Fruit fly (Drosophila melanogaster) whole organism, wandering third instar larva: ENCODE results near the gene fy.

ENCODE experiments used
- Abd-B ChIP-seq: fragments of >200 bp; optimal IDR thresholded peaks from 2 replicates; lab custom pipeline; 2017; ENCODE audit warnings: missing biosample characterization, missing genetic modification characterization
- CG32264 ChIP-seq: fragments of 200-800 bp; sonication (Bioruptor generic); optimal IDR thresholded peaks from 2 replicates; lab custom pipeline; 2016; ENCODE audit warnings: missing biosample characterization, missing genetic modification characterization
- CG9705 ChIP-seq: fragments of 200-800 bp; sonication (Bioruptor generic); optimal IDR thresholded peaks from 2 replicates; lab custom pipeline; 2018; ENCODE audit warnings: missing biosample characterization, mild to moderate bottlenecking, missing genetic modification characterization
- CrebA ChIP-seq: fragments of 200-800 bp; sonication (Bioruptor generic); optimal IDR thresholded peaks from 2 replicates; lab custom pipeline; 2016; ENCODE audit warnings: missing biosample characterization, mild to moderate bottlenecking, missing genetic modification characterization, borderline replicate concordance
- Dfd ChIP-seq: fragments of >200 bp; optimal IDR thresholded peaks from 2 replicates; lab custom pipeline; 2017; ENCODE audit warnings: missing biosample characterization, missing genetic modification characterization
- Dif ChIP-seq: fragments of 200-275, 200-300 bp; sonication (Bioruptor generic); optimal IDR thresholded peaks from 2 replicates; lab custom pipeline; 2018; ENCODE audit warnings: missing biosample characterization, missing genetic modification characterization; ENCODE audit not compliant: partially characterized antibody
- GATAd ChIP-seq: sonication (Bioruptor generic); optimal IDR thresholded peaks from 2 replicates; lab custom pipeline; 2016; ENCODE audit warnings: missing biosample characterization, missing genetic modification characterization
- HLH106 ChIP-seq: fragments of 200-800 bp; optimal IDR thresholded peaks from 3 replicates; lab custom pipeline; 2019; ENCODE audit warnings: missing biosample characterization, mild to moderate bottlenecking, missing genetic modification characterization, moderate library complexity
- Hnf4 ChIP-seq: fragments of 200-800 bp; sonication (Bioruptor generic); optimal IDR thresholded peaks from 2 replicates; lab custom pipeline; 2016; ENCODE audit warnings: missing biosample characterization, mild to moderate bottlenecking, missing genetic modification characterization
- Hr78 ChIP-seq: fragments of >200 bp; optimal IDR thresholded peaks from 2 replicates; lab custom pipeline; 2017; ENCODE audit warnings: missing biosample characterization, missing genetic modification characterization
- Hr83 ChIP-seq: fragments of 200-300 bp; sonication (Bioruptor generic); optimal IDR thresholded peaks from 2 replicates; lab custom pipeline; 2016; ENCODE audit warnings: missing biosample characterization, mild to moderate bottlenecking, missing genetic modification characterization, moderate library complexity; ENCODE audit not compliant: poor library complexity, severe bottlenecking
- Jra ChIP-seq: sonication (Bioruptor generic); optimal IDR thresholded peaks from 2 replicates; lab custom pipeline; 2016; ENCODE audit warnings: missing biosample characterization, missing genetic modification characterization
- Mio ChIP-seq: sonication (Bioruptor generic); optimal IDR thresholded peaks from 2 replicates; lab custom pipeline; 2016; ENCODE audit warnings: missing biosample characterization, missing genetic modification characterization
- Myc ChIP-seq: fragments of >200 bp; optimal IDR thresholded peaks from 2 replicates; lab custom pipeline; 2017
- N ChIP-seq: fragments of >200 bp; optimal IDR thresholded peaks from 2 replicates; lab custom pipeline; 2018; ENCODE audit warnings: missing biosample characterization, missing external identifiers, missing genetic modification characterization
- OdsH ChIP-seq: fragments of 200-800 bp; sonication (Bioruptor generic); optimal IDR thresholded peaks from 2 replicates; lab custom pipeline; 2016; ENCODE audit warnings: missing biosample characterization, mild to moderate bottlenecking, missing genetic modification characterization
- Rel ChIP-seq, 2 experiments: fragments of 200-800 bp; sonication (Bioruptor generic) in 1 of 2; optimal IDR thresholded peaks; 2 replicates in 1 of 2; 3 replicates in 1 of 2; lab custom pipeline; 2016 to 2019; ENCODE audit warnings: mild to moderate bottlenecking in 2 of 2, missing biosample characterization in 2 of 2, missing genetic modification characterization in 2 of 2, moderate library complexity in 1 of 2
- Sp1 ChIP-seq: fragments of 200-800 bp; sonication (Bioruptor generic); optimal IDR thresholded peaks from 3 replicates; lab custom pipeline; 2019; ENCODE audit warnings: missing biosample characterization, mild to moderate bottlenecking, missing genetic modification characterization, moderate library complexity
- Vsx2 ChIP-seq: fragments of 200-300, 225-300 bp; sonication (Bioruptor generic); optimal IDR thresholded peaks from 2 replicates; lab custom pipeline; 2018; ENCODE audit warnings: missing biosample characterization, missing genetic modification characterization; ENCODE audit not compliant: partially characterized antibody
- br ChIP-seq: fragments of 200-800 bp; sonication (Bioruptor generic); optimal IDR thresholded peaks from 2 replicates; lab custom pipeline; 2016; ENCODE audit warnings: missing biosample characterization, missing genetic modification characterization
- brk ChIP-seq: fragments of 200-800 bp; sonication (Bioruptor generic); optimal IDR thresholded peaks from 2 replicates; lab custom pipeline; 2016; ENCODE audit warnings: missing biosample characterization, mild to moderate bottlenecking, missing genetic modification characterization
- dl ChIP-seq, 2 experiments: fragments of 175-275, 200-275 bp in 1 of 2; fragments of 200-275 bp in 1 of 2; sonication (Bioruptor generic); optimal IDR thresholded peaks; lab custom pipeline; 2018; ENCODE audit warnings: mild to moderate bottlenecking in 2 of 2, missing biosample characterization in 2 of 2, missing genetic modification characterization in 2 of 2, moderate library complexity in 2 of 2; ENCODE audit not compliant: partially characterized antibody in 2 of 2, insufficient read depth in 1 of 2
- dmrt93B ChIP-seq: fragments of 200-800 bp; sonication (Bioruptor generic); optimal IDR thresholded peaks from 2 replicates; lab custom pipeline; 2018; ENCODE audit warnings: missing biosample characterization, mild to moderate bottlenecking, missing genetic modification characterization
- dsf ChIP-seq: sonication (Bioruptor generic); optimal IDR thresholded peaks from 2 replicates; lab custom pipeline; 2016; ENCODE audit warnings: missing biosample characterization, missing genetic modification characterization, borderline replicate concordance
- ey ChIP-seq: fragments of 200-800 bp; sonication (Bioruptor generic); optimal IDR thresholded peaks from 2 replicates; lab custom pipeline; 2016; ENCODE audit warnings: missing biosample characterization, missing genetic modification characterization
- foxo ChIP-seq, 2 experiments: fragments of 200-800 bp; sonication (Bioruptor generic); optimal IDR thresholded peaks; 2 replicates in 1 of 2; 3 replicates in 1 of 2; lab custom pipeline; 2016 to 2017; ENCODE audit warnings: missing biosample characterization in 2 of 2, missing genetic modification characterization in 2 of 2
- fru ChIP-seq: fragments of 200-800 bp; sonication (Bioruptor generic); optimal IDR thresholded peaks from 3 replicates; lab custom pipeline; 2016; ENCODE audit warnings: missing biosample characterization, mild to moderate bottlenecking, missing genetic modification characterization
- h ChIP-seq: fragments of 200-800 bp; sonication (Bioruptor generic); optimal IDR thresholded peaks from 3 replicates; lab custom pipeline; 2016; ENCODE audit warnings: missing biosample characterization, mild to moderate bottlenecking, missing genetic modification characterization
- jim ChIP-seq: fragments of 175-275, 200-325 bp; sonication (Bioruptor generic); optimal IDR thresholded peaks from 2 replicates; lab custom pipeline; 2016; ENCODE audit warnings: missing biosample characterization, mild to moderate bottlenecking, missing genetic modification characterization
- lola ChIP-seq: fragments of >200 bp; optimal IDR thresholded peaks from 2 replicates; lab custom pipeline; 2017; ENCODE audit warnings: missing biosample characterization, missing genetic modification characterization
- pan ChIP-seq: fragments of >200 bp; optimal IDR thresholded peaks from 2 replicates; lab custom pipeline; 2017
- psq ChIP-seq: fragments of 200-800 bp; sonication (Bioruptor generic); optimal IDR thresholded peaks from 3 replicates; lab custom pipeline; 2017; ENCODE audit warnings: missing biosample characterization, mild to moderate bottlenecking, missing genetic modification characterization, moderate library complexity
- rgr ChIP-seq: fragments of 200-800 bp; sonication (Bioruptor generic); optimal IDR thresholded peaks from 3 replicates; lab custom pipeline; 2016; ENCODE audit warnings: missing biosample characterization, mild to moderate bottlenecking, missing genetic modification characterization
- sage ChIP-seq: fragments of 200-800 bp; sonication (Bioruptor generic); optimal IDR thresholded peaks from 2 replicates; lab custom pipeline; 2016; ENCODE audit warnings: missing biosample characterization, mild to moderate bottlenecking, missing genetic modification characterization
- sv ChIP-seq: fragments of 200-800 bp; sonication (Bioruptor generic); optimal IDR thresholded peaks from 3 replicates; lab custom pipeline; 2016; ENCODE audit warnings: missing biosample characterization, missing genetic modification characterization
- tai ChIP-seq: sonication (Bioruptor generic); optimal IDR thresholded peaks from 2 replicates; lab custom pipeline; 2016; ENCODE audit warnings: missing biosample characterization, missing genetic modification characterization
- usp ChIP-seq: fragments of >200 bp; optimal IDR thresholded peaks from 2 replicates; lab custom pipeline; 2017; ENCODE audit warnings: missing biosample characterization, missing genetic modification characterization
- woc ChIP-seq: sonication (Bioruptor generic); optimal IDR thresholded peaks from 2 replicates; lab custom pipeline; 2016; ENCODE audit warnings: missing biosample characterization, mild to moderate bottlenecking, missing genetic modification characterization

Gene fy

dm6 chr2L:8389231-8389630, 13.8 kb downstream of the fy start, which contains the start of gene CG42819:
Gene CG42819 (minus strand): TSS chr2L:8389331.
- TF ChIP-seq foxo (GFP tag; optimal IDR thresholded peaks at IDR 0.05; lab: Kevin White, UChicago) (no peak), Jra (GFP tag; lab: Kevin White, UChicago) (no peak), GATAd (GFP tag; lab: Kevin White, UChicago) (no peak), h (GFP tag; lab: Kevin White, UChicago) (no peak), Dif (GFP tag; lab: Kevin White, UChicago) (no peak), N (no peak), Hnf4 (no peak), tai (GFP tag; lab: Kevin White, UChicago) (no peak), rgr (GFP tag; lab: Kevin White, UChicago) (no peak), woc (GFP tag; lab: Kevin White, UChicago) (no peak)

- TF ChIP-seq tai (GFP tag; lab: Kevin White, UChicago) (no peak), Rel (GFP tag; optimal IDR thresholded peaks at IDR 0.05; lab: Kevin White, UChicago) (no peak), Rel (tag; optimal IDR thresholded peaks at IDR 0.05; lab: Kevin White, UChicago) (no peak), sage (GFP tag; lab: Kevin White, UChicago) (no peak), Myc (no peak), br (no peak)
These were observed 17.2 kb downstream of the fy start for dm6 chr2L:8385849-8386248.

- TF ChIP-seq foxo (GFP tag; optimal IDR thresholded peaks at IDR 0.05; lab: Kevin White, UChicago) (no peak), Sp1 (no peak), Hr83 (no peak), Vsx2 (GFP tag; lab: Kevin White, UChicago) (no peak), CG9705 (GFP tag; lab: Kevin White, UChicago) (no peak), dmrt93B (GFP tag; lab: Kevin White, UChicago) (no peak), CrebA (no peak), sage (GFP tag; lab: Kevin White, UChicago) (no peak), rgr (GFP tag; lab: Kevin White, UChicago) (no peak), psq (GFP tag; lab: Kevin White, UChicago) (no peak), N (no peak), Jra (GFP tag; lab: Kevin White, UChicago) (no peak)
These were observed 18.0 kb downstream of the fy start for dm6 chr2L:8384985-8385519.

dm6 chr2L:8384108-8384601, 18.9 kb downstream of the fy start, which contains the start of the genes Dad1 and CG13384:
Gene Dad1 (minus strand): TSS chr2L:8384137.
Gene CG13384 (plus strand): TSS chr2L:8384455.
- TF ChIP-seq N (no peak), pan (lab: Kevin White, UChicago) (no peak), woc (GFP tag; lab: Kevin White, UChicago) (peak; percentile 92), CG9705 (GFP tag; lab: Kevin White, UChicago) (peak; percentile 90), jim (no peak), psq (GFP tag; lab: Kevin White, UChicago) (peak; percentile 93), CG32264 (peak; percentile 32), usp (GFP tag; lab: Kevin White, UChicago) (no peak), Dfd (no peak), GATAd (GFP tag; lab: Kevin White, UChicago) (peak; percentile 65), Rel (GFP tag; optimal IDR thresholded peaks at IDR 0.05; lab: Kevin White, UChicago) (peak; percentile 70), Rel (tag; optimal IDR thresholded peaks at IDR 0.05; lab: Kevin White, UChicago) (peak; percentile 85), dmrt93B (GFP tag; lab: Kevin White, UChicago) (peak; percentile 90), brk (GFP tag; lab: Kevin White, UChicago) (peak; percentile 94), sv (peak; percentile 88), HLH106 (tag; lab: Kevin White, UChicago) (peak; percentile 97), Abd-B (GFP tag; lab: Kevin White, UChicago) (no peak), sage (GFP tag; lab: Kevin White, UChicago) (peak; percentile 83), ey (peak; percentile 82), Myc (no peak), rgr (GFP tag; lab: Kevin White, UChicago) (peak; percentile 93), h (GFP tag; lab: Kevin White, UChicago) (peak; percentile 94), dsf (GFP tag; lab: Kevin White, UChicago) (peak; percentile 82), Dif (GFP tag; lab: Kevin White, UChicago) (no peak), Sp1 (peak; percentile 96), Hr78 (no peak), dl (GFP tag; optimal IDR thresholded peaks at IDR 0.05; lab: Kevin White, UChicago; ENCODE audit: insufficient read depth in 1 of 2, partially characterized antibody in 2 of 2) (no peak), Hnf4 (peak; percentile 85), tai (GFP tag; lab: Kevin White, UChicago) (peak; percentile 90), fru (GFP tag; lab: Kevin White, UChicago) (peak; percentile 92), foxo (GFP tag; optimal IDR thresholded peaks at IDR 0.05; lab: Kevin White, UChicago) (peak in 1 of 2 experiments; percentile 95), Hr83 (peak; percentile 28), Mio (GFP tag; lab: Kevin White, UChicago) (peak; percentile 42), OdsH (GFP tag; lab: Kevin White, UChicago) (peak; percentile 94), lola (no peak), br (peak; percentile 82), Jra (GFP tag; lab: Kevin White, UChicago) (peak; percentile 84), CrebA (no peak), Vsx2 (GFP tag; lab: Kevin White, UChicago) (no peak)
- TF ChIP-seq, all 38 proteins: peak for 25
